Fruit fly (Drosophila melanogaster): ENCODE results near the gene CG17249.
A peak's percentile ranks its signal among the peaks of the same experiment; 100 is the strongest.

Gene CG17249

dm6 chr3L:1647276-1647919 lies at the start of gene CG17249, which contains the start of gene Bro:
Gene CG17249 (minus strand): TSS chr3L:1647464.
Gene Bro (plus strand): TSS chr3L:1647869.
- TF ChIP-seq rn (GFP tag; IDR thresholded peaks at IDR 0.05) (no peak), CG15710 (tag; optimal IDR thresholded peaks at IDR 0.05) (peak; percentile 83)

DNA sequence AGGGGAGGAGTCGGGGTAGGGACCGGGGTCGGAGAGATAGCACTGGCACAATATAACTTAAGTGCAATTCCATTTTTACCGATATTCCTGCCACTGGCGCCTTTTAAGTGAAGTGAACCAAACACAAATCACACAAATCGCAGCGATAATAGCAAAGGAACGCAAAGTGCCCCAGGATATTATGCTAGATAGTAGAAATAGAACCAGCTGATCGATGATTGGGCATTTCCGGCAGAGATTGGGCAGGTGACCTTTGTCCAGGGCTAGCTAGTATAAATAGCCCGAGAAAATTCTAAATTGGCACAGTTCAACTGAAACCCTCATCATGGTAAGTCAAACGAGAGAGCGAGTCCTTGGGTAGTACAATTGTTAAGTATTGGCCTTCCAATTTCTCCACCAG lies 47.1 kb upstream of the CG17249 start, which contains the start of gene CG12011:
Gene CG12011, plus strand, starts transcription at position 301 of the 400 bp plus-strand sequence.
- TF ChIP-seq Ets98B (GFP tag; IDR thresholded peaks at IDR 0.05) (no peak), Snoo (tag; optimal IDR thresholded peaks at IDR 0.05) (no peak), fd96Ca (GFP tag; IDR thresholded peaks at IDR 0.05) (no peak), CG17806 (tag; optimal IDR thresholded peaks at IDR 0.05) (no peak), D1 (tag; optimal IDR thresholded peaks at IDR 0.05) (no peak), CG8159 (tag; optimal IDR thresholded peaks at IDR 0.05) (no peak), CG13204 (GFP tag; optimal IDR thresholded peaks at IDR 0.05) (no peak)

DNA sequence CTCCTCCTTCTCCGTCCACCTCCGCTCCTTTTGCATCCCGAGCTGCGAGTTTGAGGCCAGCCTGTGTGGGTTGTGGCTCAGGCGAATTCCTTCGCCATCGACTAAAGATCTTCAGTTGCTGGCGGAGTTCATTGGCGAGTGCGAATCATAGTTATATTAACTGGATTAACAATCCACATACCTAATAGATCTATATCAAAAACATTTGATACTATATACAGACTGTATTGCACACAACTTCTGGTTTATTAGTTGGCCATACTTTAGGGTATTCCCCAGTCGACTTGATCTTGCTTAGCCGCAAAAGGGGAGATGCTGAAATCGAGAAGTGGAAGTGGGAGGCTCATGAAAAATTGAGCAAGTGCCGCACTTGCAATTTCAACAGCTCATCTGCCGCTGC lies 45.6 kb upstream of the CG17249 start:
- peak; percentile 61 for TF ChIP-seq CG14655 (GFP tag; optimal IDR thresholded peaks at IDR 0.05)
- peak; percentile 70 for TF ChIP-seq CG17806 (tag; optimal IDR thresholded peaks at IDR 0.05)
- peak; percentile 44 for TF ChIP-seq CG15710 (tag; optimal IDR thresholded peaks at IDR 0.05)
- TF ChIP-seq Snoo (tag; optimal IDR thresholded peaks at IDR 0.05): no peak
- peak; percentile 10 for TF ChIP-seq gl (tag; optimal IDR thresholded peaks at IDR 0.05)
- TF ChIP-seq CG34367 (tag; optimal IDR thresholded peaks at IDR 0.05): peak; percentile 36
- TF ChIP-seq CG10348 (GFP tag; IDR thresholded peaks at IDR 0.05): no peak
- no peak for TF ChIP-seq fd96Ca (GFP tag; IDR thresholded peaks at IDR 0.05)
- peak; percentile 33 for TF ChIP-seq CG8301 (tag; optimal IDR thresholded peaks at IDR 0.05)
- TF ChIP-seq CG9948 (tag; optimal IDR thresholded peaks at IDR 0.05): peak; percentile 56
- TF ChIP-seq CG8159 (tag; optimal IDR thresholded peaks at IDR 0.05): peak; percentile 74

DNA sequence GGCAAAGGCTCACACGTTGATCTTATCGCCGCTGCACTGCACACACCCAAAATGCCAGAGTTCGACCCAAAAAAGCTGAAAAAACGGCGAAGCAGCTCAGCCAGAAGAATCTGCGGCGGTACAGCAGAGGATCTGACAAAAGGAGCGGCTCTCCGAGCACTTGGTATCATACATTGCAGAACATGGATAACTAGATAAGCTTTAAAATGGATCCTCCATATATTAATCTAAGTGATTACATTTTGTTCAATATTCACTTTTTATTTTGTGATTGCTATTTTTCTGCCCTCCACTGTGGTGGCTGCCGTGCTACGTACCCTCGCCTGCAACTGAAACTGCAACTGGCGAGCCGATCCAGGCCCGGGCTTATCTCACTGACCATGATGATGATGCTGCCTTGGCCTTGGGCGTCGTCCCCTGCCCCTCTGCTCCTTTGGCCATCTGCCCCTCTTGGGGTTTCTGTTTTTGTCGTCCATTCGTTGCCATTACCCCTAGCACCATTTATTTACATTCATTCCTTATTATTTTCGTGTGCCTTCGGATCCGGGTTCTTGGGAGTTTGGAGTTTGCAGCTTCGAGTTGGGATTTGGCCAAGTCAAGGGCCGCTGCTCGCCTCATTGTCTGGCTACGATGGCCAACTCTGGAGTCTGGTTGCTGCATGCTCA lies 45.0 kb upstream of the CG17249 start:
- TF ChIP-seq CG15710 (tag; optimal IDR thresholded peaks at IDR 0.05): peak; percentile 92
- peak; percentile 90 for TF ChIP-seq CG4496 (GFP tag; IDR thresholded peaks at IDR 0.05)
- peak; percentile 70 for TF ChIP-seq CG12605 (GFP tag; IDR thresholded peaks at IDR 0.05)
- no peak for TF ChIP-seq CG10348 (GFP tag; IDR thresholded peaks at IDR 0.05)
- peak; percentile 80 for TF ChIP-seq rn (GFP tag; IDR thresholded peaks at IDR 0.05)
- TF ChIP-seq CG14655 (GFP tag; optimal IDR thresholded peaks at IDR 0.05): peak; percentile 78
- TF ChIP-seq CG8301 (tag; optimal IDR thresholded peaks at IDR 0.05): peak; percentile 81
- peak; percentile 87 for TF ChIP-seq Snoo (tag; optimal IDR thresholded peaks at IDR 0.05)
- TF ChIP-seq Pif1A (GFP tag; optimal IDR thresholded peaks at IDR 0.05): peak; percentile 88
- TF ChIP-seq fd96Ca (GFP tag; IDR thresholded peaks at IDR 0.05): peak; percentile 89
- TF ChIP-seq Pif1B (GFP tag; optimal IDR thresholded peaks at IDR 0.05): peak; percentile 81
- TF ChIP-seq CG17806 (tag; optimal IDR thresholded peaks at IDR 0.05): peak; percentile 78
- peak; percentile 88 for TF ChIP-seq CG8159 (tag; optimal IDR thresholded peaks at IDR 0.05)
- TF ChIP-seq CG32121 (GFP tag; IDR thresholded peaks at IDR 0.05): peak; percentile 63
- TF ChIP-seq Ets98B (GFP tag; IDR thresholded peaks at IDR 0.05): peak; percentile 76
- peak; percentile 90 for TF ChIP-seq gl (tag; optimal IDR thresholded peaks at IDR 0.05)
- TF ChIP-seq EcR (GFP tag; optimal IDR thresholded peaks at IDR 0.05): peak; percentile 76
- TF ChIP-seq CG9948 (tag; optimal IDR thresholded peaks at IDR 0.05): peak; percentile 91
- peak; percentile 56 for TF ChIP-seq D1 (tag; optimal IDR thresholded peaks at IDR 0.05)
- peak; percentile 83 for TF ChIP-seq CG13204 (GFP tag; optimal IDR thresholded peaks at IDR 0.05)
- peak; percentile 90 for TF ChIP-seq CG34367 (tag; optimal IDR thresholded peaks at IDR 0.05)

DNA sequence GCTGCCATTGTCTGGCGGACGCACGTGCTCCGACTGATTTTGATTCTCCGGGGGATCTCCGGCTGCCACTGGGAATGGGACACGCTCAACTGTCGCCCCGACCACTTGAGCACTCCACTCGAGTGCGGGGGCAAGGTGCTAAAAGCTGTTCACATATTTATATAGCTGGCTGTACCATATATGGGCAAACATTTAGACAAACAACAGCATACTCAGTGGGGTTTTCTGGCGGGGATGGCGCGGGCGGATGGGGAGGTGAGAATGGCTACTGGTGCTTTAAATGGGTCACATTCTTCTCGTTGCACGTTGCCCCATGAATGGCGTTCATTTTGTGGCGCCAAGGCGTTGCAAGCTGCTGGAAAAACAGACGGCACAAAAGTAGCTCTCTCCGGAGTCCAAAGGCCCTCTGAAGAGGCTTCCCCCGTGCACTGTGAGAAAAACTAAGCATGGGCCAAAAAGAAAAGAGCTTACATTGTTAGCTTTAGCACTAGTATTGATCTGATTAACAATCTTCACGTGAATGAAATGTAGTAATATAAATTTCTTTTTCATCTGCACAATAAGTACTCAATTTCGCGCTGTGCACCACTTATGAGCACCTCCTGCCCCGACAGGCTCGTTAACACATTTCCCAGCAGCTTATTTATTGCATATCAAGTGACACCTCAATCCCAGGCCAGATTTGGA lies 43.6 kb upstream of the CG17249 start:
- TF ChIP-seq CG17806 (tag; optimal IDR thresholded peaks at IDR 0.05) (peak; percentile 83), CG34367 (tag; optimal IDR thresholded peaks at IDR 0.05) (peak; percentile 72), EcR (GFP tag; optimal IDR thresholded peaks at IDR 0.05) (no peak), CG10348 (GFP tag; IDR thresholded peaks at IDR 0.05) (no peak), CG14655 (GFP tag; optimal IDR thresholded peaks at IDR 0.05) (peak; percentile 81), gl (tag; optimal IDR thresholded peaks at IDR 0.05) (peak; percentile 70), D1 (tag; optimal IDR thresholded peaks at IDR 0.05) (peak; percentile 28), CG32121 (GFP tag; IDR thresholded peaks at IDR 0.05) (peak; percentile 55; the same call in 1 of the 2 replicates), fd96Ca (GFP tag; IDR thresholded peaks at IDR 0.05) (peak; percentile 86), Snoo (tag; optimal IDR thresholded peaks at IDR 0.05) (peak; percentile 54), Pif1A (GFP tag; optimal IDR thresholded peaks at IDR 0.05) (peak; percentile 86), Ets98B (GFP tag; IDR thresholded peaks at IDR 0.05) (peak; percentile 72), CG12605 (GFP tag; IDR thresholded peaks at IDR 0.05) (peak; percentile 63), rn (GFP tag; IDR thresholded peaks at IDR 0.05) (peak; percentile 44; the same call in 1 of the 2 replicates), CG8159 (tag; optimal IDR thresholded peaks at IDR 0.05) (peak; percentile 86), Pif1B (GFP tag; optimal IDR thresholded peaks at IDR 0.05) (peak; percentile 73), CG4496 (GFP tag; IDR thresholded peaks at IDR 0.05) (peak; percentile 86), CG15710 (tag; optimal IDR thresholded peaks at IDR 0.05) (peak; percentile 79), CG9948 (tag; optimal IDR thresholded peaks at IDR 0.05) (peak; percentile 85), CG13204 (GFP tag; optimal IDR thresholded peaks at IDR 0.05) (peak; percentile 39), CG8301 (tag; optimal IDR thresholded peaks at IDR 0.05) (peak; percentile 77)
